Worm (Caenorhabditis elegans) whole organism, L3 larva: ENCODE measurements around the gene trm-2A.
A peak's percentile ranks its signal among the peaks of the same experiment; 100 is the strongest.

ENCODE experiments used
- R02D3.7 ChIP-seq: fragments of 150-350 bp; optimal IDR thresholded peaks from 2 replicates; lab custom pipeline; 2014; ENCODE audit warnings: missing biosample characterization, missing genetic modification characterization
- ZK546.5 ChIP-seq: sonication (generic microtip); optimal IDR thresholded peaks from 2 replicates; lab custom pipeline; 2017; ENCODE audit warnings: missing biosample characterization, missing genetic modification characterization
- ceh-16 ChIP-seq: sonication (generic microtip); optimal IDR thresholded peaks from 2 replicates; lab custom pipeline; 2017; ENCODE audit warnings: missing biosample characterization, missing genetic modification characterization
- ceh-82 ChIP-seq: fragments of 150-350 bp; optimal IDR thresholded peaks from 2 replicates; lab custom pipeline; 2014; ENCODE audit warnings: missing biosample characterization, missing genetic modification characterization
- ceh-9 ChIP-seq: sonication (generic microtip); optimal IDR thresholded peaks from 2 replicates; lab custom pipeline; 2018; ENCODE audit warnings: missing biosample characterization, missing genetic modification characterization
- daf-12 ChIP-seq: fragments of 150-350 bp; optimal IDR thresholded peaks from 2 replicates; lab custom pipeline; 2014; ENCODE audit warnings: missing biosample characterization, missing genetic modification reagents, missing genetic modification characterization
- egl-5 ChIP-seq: fragments of 150-350 bp; optimal IDR thresholded peaks from 2 replicates; lab custom pipeline; 2017; ENCODE audit warnings: missing biosample characterization, missing genetic modification reagents, missing genetic modification characterization, inconsistent platforms
- elt-3 ChIP-seq, 3 experiments: fragments of 150-350 bp in 1 of 3; sonication (generic microtip) in 2 of 3; optimal IDR thresholded peaks; 2 replicates in 2 of 3; 4 replicates in 1 of 3; lab custom pipeline; 2014 to 2017; ENCODE audit warnings: missing biosample characterization in 3 of 3, missing genetic modification characterization in 3 of 3
- eor-1 ChIP-seq, 2 experiments: fragments of 150-350 bp; optimal IDR thresholded peaks; 2 replicates each; lab custom pipeline; 2014 to 2018; ENCODE audit warnings: missing biosample characterization in 2 of 2, missing genetic modification characterization in 2 of 2
- fkh-2 ChIP-seq: fragments of 150-350 bp; optimal IDR thresholded peaks from 2 replicates; lab custom pipeline; 2014; ENCODE audit warnings: missing biosample characterization, missing genetic modification reagents, missing genetic modification characterization
- fos-1 ChIP-seq: fragments of 150-350 bp; optimal IDR thresholded peaks from 2 replicates; lab custom pipeline; 2014; ENCODE audit warnings: missing biosample characterization, missing genetic modification characterization
- hmg-11 ChIP-seq: sonication (generic microtip); optimal IDR thresholded peaks from 2 replicates; lab custom pipeline; 2016; ENCODE audit warnings: missing genetic modification characterization, missing compliant biosample characterization
- jun-1 ChIP-seq: fragments of 150-350 bp; optimal IDR thresholded peaks from 2 replicates; lab custom pipeline; 2014; ENCODE audit warnings: missing biosample characterization, missing genetic modification reagents, missing genetic modification characterization
- lin-15B ChIP-seq: fragments of 150-350 bp; optimal IDR thresholded peaks from 2 replicates; lab custom pipeline; 2014; ENCODE audit warnings: missing biosample characterization, missing genetic modification characterization
- mdl-1 ChIP-seq: fragments of 150-350 bp; optimal IDR thresholded peaks from 2 replicates; lab custom pipeline; 2014; ENCODE audit warnings: missing biosample characterization, missing genetic modification characterization
- mml-1 ChIP-seq: fragments of 150-350 bp; sonication (generic microtip); optimal IDR thresholded peaks from 3 replicates; lab custom pipeline; 2014; ENCODE audit warnings: missing biosample characterization, missing genetic modification characterization
- nfya-1 ChIP-seq: sonication (generic microtip); optimal IDR thresholded peaks from 2 replicates; lab custom pipeline; 2017; ENCODE audit warnings: missing genetic modification characterization, mild to moderate bottlenecking, missing compliant biosample characterization, antibody characterized with exemption, moderate library complexity; ENCODE audit not compliant: insufficient read depth
- nhr-11 ChIP-seq: fragments of 150-350 bp; optimal IDR thresholded peaks from 2 replicates; lab custom pipeline; 2014; ENCODE audit warnings: missing biosample characterization, missing genetic modification characterization
- nhr-12 ChIP-seq: fragments of 150-350 bp; optimal IDR thresholded peaks from 2 replicates; lab custom pipeline; 2014; ENCODE audit warnings: missing biosample characterization, missing genetic modification characterization
- nhr-237 ChIP-seq: fragments of 150-350 bp; optimal IDR thresholded peaks from 2 replicates; lab custom pipeline; 2014; ENCODE audit warnings: missing biosample characterization, missing genetic modification characterization
- nhr-25 ChIP-seq: sonication (generic microtip); optimal IDR thresholded peaks from 2 replicates; lab custom pipeline; 2017; ENCODE audit warnings: missing biosample characterization, missing genetic modification characterization
- nhr-28 ChIP-seq: fragments of 150-350 bp; optimal IDR thresholded peaks from 2 replicates; lab custom pipeline; 2014; ENCODE audit warnings: missing biosample characterization, missing genetic modification characterization
- nhr-43 ChIP-seq: sonication (generic microtip); optimal IDR thresholded peaks from 2 replicates; lab custom pipeline; 2016; ENCODE audit warnings: mild to moderate bottlenecking, missing genetic modification characterization, missing compliant biosample characterization; ENCODE audit not compliant: poor library complexity, severe bottlenecking
- nhr-77 ChIP-seq: fragments of 150-350 bp; optimal IDR thresholded peaks from 2 replicates; lab custom pipeline; 2014; ENCODE audit warnings: missing biosample characterization, missing genetic modification characterization
- pha-4 ChIP-seq: fragments of 150-350 bp; optimal IDR thresholded peaks from 2 replicates; lab custom pipeline; 2014; ENCODE audit warnings: missing biosample characterization, missing genetic modification reagents, missing genetic modification characterization
- sea-2 ChIP-seq: fragments of 150-350 bp; sonication (generic microtip); optimal IDR thresholded peaks from 4 replicates; lab custom pipeline; 2014; ENCODE audit warnings: missing biosample characterization, missing genetic modification reagents, missing genetic modification characterization
- snpc-4 ChIP-seq: fragments of 150-350 bp; optimal IDR thresholded peaks from 2 replicates; lab custom pipeline; 2014; ENCODE audit warnings: missing biosample characterization, missing genetic modification characterization
- tbx-2 ChIP-seq: sonication (generic microtip); optimal IDR thresholded peaks from 2 replicates; lab custom pipeline; 2016; ENCODE audit warnings: mild to moderate bottlenecking, missing genetic modification characterization, missing compliant biosample characterization
- unc-39 ChIP-seq: sonication (generic microtip); optimal IDR thresholded peaks from 4 replicates; lab custom pipeline; 2017; ENCODE audit warnings: missing biosample characterization, missing genetic modification characterization
- unc-62 ChIP-seq: fragments of 150-350 bp; sonication (generic microtip); optimal IDR thresholded peaks from 4 replicates; lab custom pipeline; 2014; ENCODE audit warnings: missing biosample characterization, missing genetic modification reagents, missing genetic modification characterization
- zag-1 ChIP-seq: fragments of 150-350 bp; optimal IDR thresholded peaks from 2 replicates; lab custom pipeline; 2014; ENCODE audit warnings: missing biosample characterization, missing genetic modification characterization
- ztf-4 ChIP-seq: fragments of 150-350 bp; optimal IDR thresholded peaks from 2 replicates; lab custom pipeline; 2014; ENCODE audit warnings: missing biosample characterization, missing genetic modification characterization

trm-2A gene

DNA sequence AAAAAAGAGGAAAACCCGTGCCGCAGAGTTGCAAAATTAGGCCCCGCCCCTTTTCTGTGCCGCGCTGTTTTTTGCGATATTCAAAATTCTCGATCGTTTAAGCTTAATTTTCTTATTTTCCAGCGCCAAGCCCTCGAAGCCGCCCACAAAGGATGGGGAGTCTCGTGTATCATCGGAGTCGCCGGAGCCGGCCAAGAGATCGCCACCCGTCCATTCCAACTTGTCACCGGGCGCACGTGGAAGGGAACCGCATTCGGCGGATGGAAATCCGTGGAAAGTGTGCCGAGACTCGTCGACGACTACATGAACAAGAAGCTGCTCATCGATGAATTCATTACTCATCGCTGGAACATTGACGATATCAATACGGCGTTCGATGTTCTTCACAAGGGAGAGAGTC, 11.0 kb downstream of the trm-2A start:
- TF ChIP-seq ZK546.5 (no peak), pha-4 (no peak), tbx-2 (tag; lab: Kevin White, UChicago) (no peak), nhr-28 (no peak), snpc-4 (tag; lab: Kevin White, UChicago) (no peak), ceh-16 (tag; lab: Kevin White, UChicago) (no peak)

DNA sequence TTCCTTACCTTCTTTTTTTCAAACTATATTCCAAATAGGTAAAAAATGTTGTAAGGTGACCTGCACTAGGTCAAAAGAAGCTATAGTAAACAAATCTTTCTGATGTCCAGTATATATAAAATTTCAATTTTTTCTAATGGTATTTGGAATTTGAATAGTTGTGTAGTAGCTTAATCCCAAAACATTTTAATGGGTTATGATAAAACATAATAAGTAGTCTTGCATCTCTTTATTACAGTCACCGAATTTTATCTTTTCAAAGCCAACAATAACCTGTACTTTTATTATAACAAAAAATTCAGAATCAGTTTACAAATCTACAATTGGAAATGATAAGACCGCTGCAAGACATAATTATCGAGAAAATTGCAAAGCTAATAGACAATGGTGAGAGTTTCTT, 12.7 kb downstream of the trm-2A start, which contains the start of gene H24K24.2:
Gene H24K24.2 (plus strand): TSS at position 301 of the 400 bp plus-strand sequence.
- TF ChIP-seq ceh-82 (no peak), nfya-1 (no peak), elt-3 (tag; optimal IDR thresholded peaks at IDR 0.05; lab: Kevin White, UChicago) (no peak), mdl-1 (tag; lab: Kevin White, UChicago) (no peak)

DNA sequence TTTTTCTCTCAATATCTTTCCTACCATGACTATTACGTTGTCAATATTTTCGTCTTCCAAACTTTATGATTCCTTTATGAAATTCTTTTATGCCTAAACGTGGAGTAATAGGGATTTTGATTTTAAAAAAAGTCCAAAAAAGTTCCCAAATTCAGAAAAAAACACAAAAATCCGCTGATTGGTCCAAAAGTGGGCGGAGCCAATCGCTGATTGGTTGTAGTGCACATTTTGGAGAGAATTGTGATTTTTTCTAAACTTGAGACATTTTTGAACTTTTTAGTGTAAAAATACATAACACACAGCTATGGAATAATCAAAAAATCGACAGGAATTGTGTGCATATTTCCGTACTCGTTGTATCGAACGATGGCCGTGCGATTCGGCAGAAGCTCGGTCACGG, 34.6 kb downstream of the trm-2A start:
- TF ChIP-seq eor-1 (tag; optimal IDR thresholded peaks at IDR 0.05; lab: Kevin White, UChicago) (no peak), mdl-1 (tag; lab: Kevin White, UChicago) (no peak), nhr-43 (tag; lab: Kevin White, UChicago) (no peak), fkh-2 (no peak), hmg-11 (no peak), lin-15B (no peak), ZK546.5 (no peak), nfya-1 (peak; percentile 79)

DNA sequence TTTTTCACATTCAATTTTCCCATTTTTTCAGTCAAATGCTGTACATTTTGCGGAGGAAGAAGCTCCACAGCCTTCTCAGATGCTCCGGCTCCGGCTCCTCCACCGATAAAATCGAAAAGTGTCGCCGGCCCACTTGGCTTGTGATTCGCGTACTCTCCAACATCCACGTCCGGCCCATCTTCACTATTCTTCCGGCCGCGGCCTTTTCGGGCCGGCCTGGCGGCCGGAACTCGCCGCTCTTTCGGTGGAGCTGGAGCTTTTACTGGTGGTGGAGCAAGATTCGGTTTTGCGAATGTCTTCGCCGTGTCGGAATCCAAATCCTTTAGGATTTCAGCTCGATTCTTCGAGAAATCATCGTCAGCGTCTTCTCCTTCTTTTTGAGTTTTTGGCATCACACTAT, 37.8 kb downstream of the trm-2A start:
- no peak for TF ChIP-seq sea-2 (GFP tag; lab: Kevin White, UChicago)
- TF ChIP-seq egl-5 (tag; lab: Kevin White, UChicago) = no peak
- TF ChIP-seq eor-1 (tag; optimal IDR thresholded peaks at IDR 0.05; lab: Kevin White, UChicago) = no peak
- TF ChIP-seq nhr-11 (tag; lab: Kevin White, UChicago) = no peak
- TF ChIP-seq ztf-4 (tag; lab: Kevin White, UChicago) = no peak
- TF ChIP-seq unc-62 = no peak
- TF ChIP-seq jun-1 (tag; lab: Kevin White, UChicago) = no peak
- no peak for TF ChIP-seq pha-4
- no peak for TF ChIP-seq nhr-43 (tag; lab: Kevin White, UChicago)

DNA sequence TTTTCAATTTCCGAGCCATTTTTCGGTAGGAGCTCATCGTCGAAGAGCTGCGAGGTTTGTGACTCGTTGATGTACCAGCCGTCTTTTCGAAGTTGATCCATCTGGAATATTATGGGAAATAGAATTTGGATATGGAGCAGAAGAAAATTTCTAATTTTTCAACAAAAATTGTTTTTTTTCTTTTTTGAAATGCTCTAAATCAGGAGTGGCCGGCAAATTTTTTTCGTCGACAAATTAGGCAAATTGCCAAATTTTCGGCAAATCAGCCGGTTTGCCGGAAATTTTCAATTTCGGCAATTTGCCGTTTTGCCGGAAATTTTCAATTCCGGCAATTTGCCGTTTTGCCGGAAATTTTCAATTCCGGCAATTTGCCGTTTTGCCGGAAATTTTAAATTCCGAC, 40.4 kb downstream of the trm-2A start, which contains the start of gene Y50D4C.3:
Gene Y50D4C.3 (minus strand): TSS at position 101 of the 400 bp plus-strand sequence.
- TF ChIP-seq fos-1 (tag; lab: Kevin White, UChicago) (no peak), unc-39 (tag; lab: Kevin White, UChicago) (no peak), nhr-237 (tag; lab: Kevin White, UChicago) (no peak), R02D3.7 (tag; lab: Kevin White, UChicago) (no peak), nhr-12 (tag; lab: Kevin White, UChicago) (no peak), zag-1 (tag; lab: Kevin White, UChicago) (no peak), nhr-25 (no peak), mml-1 (tag; lab: Kevin White, UChicago) (no peak), ceh-82 (no peak), nhr-77 (tag; lab: Kevin White, UChicago) (no peak), ZK546.5 (no peak)

DNA sequence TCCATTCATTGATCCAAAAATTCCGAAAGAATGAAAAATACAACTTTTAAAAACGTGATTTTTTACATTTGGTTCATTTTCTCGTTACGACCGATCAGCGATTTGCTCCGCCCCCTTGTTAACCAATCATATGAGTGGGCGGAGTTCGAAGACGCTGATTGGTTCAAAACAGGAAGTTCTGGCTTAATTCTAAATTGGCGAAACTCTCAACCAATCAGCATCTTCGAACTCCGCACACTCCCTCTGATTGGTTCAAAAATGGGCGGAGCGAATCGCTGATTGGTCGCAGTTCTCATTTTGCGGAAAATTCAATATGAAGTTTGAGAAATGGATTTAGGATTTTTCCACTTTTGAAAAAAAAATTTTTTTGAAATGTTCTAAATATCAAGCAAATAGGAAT, 41.1 kb downstream of the trm-2A start:
- TF ChIP-seq daf-12 (tag; lab: Kevin White, UChicago) (no peak), nfya-1 (peak; percentile 84)

DNA sequence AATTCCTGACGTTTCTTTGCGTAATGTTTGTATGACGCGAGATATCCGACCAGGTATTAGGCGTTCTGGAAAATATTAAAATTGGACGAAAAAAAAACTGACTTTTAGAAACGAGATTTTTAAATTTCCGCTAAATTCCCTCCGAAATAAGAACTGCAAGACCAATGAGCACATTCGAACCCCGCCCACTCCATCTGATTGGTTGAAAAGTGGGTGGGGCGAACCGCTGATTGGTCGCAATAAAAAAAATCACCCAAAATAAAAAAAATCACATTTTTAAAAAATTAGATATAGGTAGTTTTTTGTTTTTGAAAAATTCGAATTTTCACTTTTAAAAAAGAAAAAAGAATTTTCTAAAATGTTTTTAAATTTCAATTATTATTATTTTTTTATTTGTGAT, 44.3 kb downstream of the trm-2A start:
- TF ChIP-seq ceh-9 = no peak
- TF ChIP-seq nfya-1 = peak; percentile 87
